Fruit fly (Drosophila melanogaster) whole organism, wandering third instar larva: ENCODE measurements around the gene Z600.

Experiments
- CG32264 ChIP-seq: fragments of 200-800 bp; sonication (Bioruptor generic); optimal IDR thresholded peaks from 2 replicates; lab custom pipeline; 2016; ENCODE audit warnings: missing biosample characterization, missing genetic modification characterization
- CG9705 ChIP-seq: fragments of 200-800 bp; sonication (Bioruptor generic); optimal IDR thresholded peaks from 2 replicates; lab custom pipeline; 2018; ENCODE audit warnings: missing biosample characterization, mild to moderate bottlenecking, missing genetic modification characterization
- CrebA ChIP-seq: fragments of 200-800 bp; sonication (Bioruptor generic); optimal IDR thresholded peaks from 2 replicates; lab custom pipeline; 2016; ENCODE audit warnings: missing biosample characterization, mild to moderate bottlenecking, missing genetic modification characterization, borderline replicate concordance
- Dfd ChIP-seq: fragments of >200 bp; optimal IDR thresholded peaks from 2 replicates; lab custom pipeline; 2017; ENCODE audit warnings: missing biosample characterization, missing genetic modification characterization
- Dif ChIP-seq: fragments of 200-275, 200-300 bp; sonication (Bioruptor generic); optimal IDR thresholded peaks from 2 replicates; lab custom pipeline; 2018; ENCODE audit warnings: missing biosample characterization, missing genetic modification characterization; ENCODE audit not compliant: partially characterized antibody
- GATAd ChIP-seq: sonication (Bioruptor generic); optimal IDR thresholded peaks from 2 replicates; lab custom pipeline; 2016; ENCODE audit warnings: missing biosample characterization, missing genetic modification characterization
- HLH106 ChIP-seq: fragments of 200-800 bp; optimal IDR thresholded peaks from 3 replicates; lab custom pipeline; 2019; ENCODE audit warnings: missing biosample characterization, mild to moderate bottlenecking, missing genetic modification characterization, moderate library complexity
- Hnf4 ChIP-seq: fragments of 200-800 bp; sonication (Bioruptor generic); optimal IDR thresholded peaks from 2 replicates; lab custom pipeline; 2016; ENCODE audit warnings: missing biosample characterization, mild to moderate bottlenecking, missing genetic modification characterization
- Hr78 ChIP-seq: fragments of >200 bp; optimal IDR thresholded peaks from 2 replicates; lab custom pipeline; 2017; ENCODE audit warnings: missing biosample characterization, missing genetic modification characterization
- Hr83 ChIP-seq: fragments of 200-300 bp; sonication (Bioruptor generic); optimal IDR thresholded peaks from 2 replicates; lab custom pipeline; 2016; ENCODE audit warnings: missing biosample characterization, mild to moderate bottlenecking, missing genetic modification characterization, moderate library complexity; ENCODE audit not compliant: poor library complexity, severe bottlenecking
- Jra ChIP-seq: sonication (Bioruptor generic); optimal IDR thresholded peaks from 2 replicates; lab custom pipeline; 2016; ENCODE audit warnings: missing biosample characterization, missing genetic modification characterization
- Mio ChIP-seq: sonication (Bioruptor generic); optimal IDR thresholded peaks from 2 replicates; lab custom pipeline; 2016; ENCODE audit warnings: missing biosample characterization, missing genetic modification characterization
- N ChIP-seq: fragments of >200 bp; optimal IDR thresholded peaks from 2 replicates; lab custom pipeline; 2018; ENCODE audit warnings: missing biosample characterization, missing external identifiers, missing genetic modification characterization
- OdsH ChIP-seq: fragments of 200-800 bp; sonication (Bioruptor generic); optimal IDR thresholded peaks from 2 replicates; lab custom pipeline; 2016; ENCODE audit warnings: missing biosample characterization, mild to moderate bottlenecking, missing genetic modification characterization
- Rel ChIP-seq, 2 experiments: fragments of 200-800 bp; sonication (Bioruptor generic) in 1 of 2; optimal IDR thresholded peaks; 2 replicates in 1 of 2; 3 replicates in 1 of 2; lab custom pipeline; 2016 to 2019; ENCODE audit warnings: mild to moderate bottlenecking in 2 of 2, missing biosample characterization in 2 of 2, missing genetic modification characterization in 2 of 2, moderate library complexity in 1 of 2
- Sp1 ChIP-seq: fragments of 200-800 bp; sonication (Bioruptor generic); optimal IDR thresholded peaks from 3 replicates; lab custom pipeline; 2019; ENCODE audit warnings: missing biosample characterization, mild to moderate bottlenecking, missing genetic modification characterization, moderate library complexity
- br ChIP-seq: fragments of 200-800 bp; sonication (Bioruptor generic); optimal IDR thresholded peaks from 2 replicates; lab custom pipeline; 2016; ENCODE audit warnings: missing biosample characterization, missing genetic modification characterization
- brk ChIP-seq: fragments of 200-800 bp; sonication (Bioruptor generic); optimal IDR thresholded peaks from 2 replicates; lab custom pipeline; 2016; ENCODE audit warnings: missing biosample characterization, mild to moderate bottlenecking, missing genetic modification characterization
- dl ChIP-seq, 2 experiments: fragments of 175-275, 200-275 bp in 1 of 2; fragments of 200-275 bp in 1 of 2; sonication (Bioruptor generic); optimal IDR thresholded peaks; lab custom pipeline; 2018; ENCODE audit warnings: mild to moderate bottlenecking in 2 of 2, missing biosample characterization in 2 of 2, missing genetic modification characterization in 2 of 2, moderate library complexity in 2 of 2; ENCODE audit not compliant: partially characterized antibody in 2 of 2, insufficient read depth in 1 of 2
- dsf ChIP-seq: sonication (Bioruptor generic); optimal IDR thresholded peaks from 2 replicates; lab custom pipeline; 2016; ENCODE audit warnings: missing biosample characterization, missing genetic modification characterization, borderline replicate concordance
- ey ChIP-seq: fragments of 200-800 bp; sonication (Bioruptor generic); optimal IDR thresholded peaks from 2 replicates; lab custom pipeline; 2016; ENCODE audit warnings: missing biosample characterization, missing genetic modification characterization
- foxo ChIP-seq, 2 experiments: fragments of 200-800 bp; sonication (Bioruptor generic); optimal IDR thresholded peaks; 2 replicates in 1 of 2; 3 replicates in 1 of 2; lab custom pipeline; 2016 to 2017; ENCODE audit warnings: missing biosample characterization in 2 of 2, missing genetic modification characterization in 2 of 2
- jim ChIP-seq: fragments of 175-275, 200-325 bp; sonication (Bioruptor generic); optimal IDR thresholded peaks from 2 replicates; lab custom pipeline; 2016; ENCODE audit warnings: missing biosample characterization, mild to moderate bottlenecking, missing genetic modification characterization
- pan ChIP-seq: fragments of >200 bp; optimal IDR thresholded peaks from 2 replicates; lab custom pipeline; 2017
- psq ChIP-seq: fragments of 200-800 bp; sonication (Bioruptor generic); optimal IDR thresholded peaks from 3 replicates; lab custom pipeline; 2017; ENCODE audit warnings: missing biosample characterization, mild to moderate bottlenecking, missing genetic modification characterization, moderate library complexity
- rgr ChIP-seq: fragments of 200-800 bp; sonication (Bioruptor generic); optimal IDR thresholded peaks from 3 replicates; lab custom pipeline; 2016; ENCODE audit warnings: missing biosample characterization, mild to moderate bottlenecking, missing genetic modification characterization
- sage ChIP-seq: fragments of 200-800 bp; sonication (Bioruptor generic); optimal IDR thresholded peaks from 2 replicates; lab custom pipeline; 2016; ENCODE audit warnings: missing biosample characterization, mild to moderate bottlenecking, missing genetic modification characterization
- sv ChIP-seq: fragments of 200-800 bp; sonication (Bioruptor generic); optimal IDR thresholded peaks from 3 replicates; lab custom pipeline; 2016; ENCODE audit warnings: missing biosample characterization, missing genetic modification characterization
- tai ChIP-seq: sonication (Bioruptor generic); optimal IDR thresholded peaks from 2 replicates; lab custom pipeline; 2016; ENCODE audit warnings: missing biosample characterization, missing genetic modification characterization
- usp ChIP-seq: fragments of >200 bp; optimal IDR thresholded peaks from 2 replicates; lab custom pipeline; 2017; ENCODE audit warnings: missing biosample characterization, missing genetic modification characterization
- woc ChIP-seq: sonication (Bioruptor generic); optimal IDR thresholded peaks from 2 replicates; lab custom pipeline; 2016; ENCODE audit warnings: missing biosample characterization, mild to moderate bottlenecking, missing genetic modification characterization

Z600 gene

DNA sequence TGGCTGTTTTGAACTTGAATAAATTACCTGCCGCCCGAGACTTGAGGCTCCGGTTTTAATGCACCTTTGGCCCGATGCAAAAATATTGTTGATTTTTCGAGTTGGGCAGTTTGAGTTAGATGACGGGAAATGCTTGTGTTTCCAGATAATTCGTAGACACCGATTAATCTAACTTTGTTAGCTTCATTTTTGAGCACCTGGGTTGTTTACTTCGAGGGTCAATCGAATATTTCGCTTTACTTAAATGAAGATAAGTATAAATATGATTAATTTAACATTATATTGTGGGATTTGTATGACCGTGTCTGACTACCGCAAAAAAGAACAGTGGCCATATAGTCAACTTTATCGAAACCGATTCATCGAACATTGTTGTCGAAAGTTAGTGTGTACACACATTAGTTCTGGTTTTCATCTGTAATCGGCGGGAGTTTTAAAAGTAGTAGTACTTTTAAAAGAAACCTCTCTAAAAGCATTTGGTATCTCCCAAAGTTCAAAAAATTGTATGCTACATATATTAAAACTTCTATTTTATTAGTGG, 15.0 kb downstream of the Z600 start, which contains the start of gene CG7945:
Gene CG7945 (minus strand): TSS at position 332 of the 541 bp plus-strand sequence.
- TF ChIP-seq Hr78 (GFP tag; lab: Kevin White, UChicago) (no peak), psq (GFP tag; lab: Kevin White, UChicago) (no peak), Hr83 (GFP tag; lab: Kevin White, UChicago) (no peak), CrebA (GFP tag; lab: Kevin White, UChicago) (no peak), dsf (GFP tag; lab: Kevin White, UChicago) (no peak), Rel (GFP tag; optimal IDR thresholded peaks at IDR 0.05; lab: Kevin White, UChicago) (peak; percentile 47), Rel (tag; optimal IDR thresholded peaks at IDR 0.05; lab: Kevin White, UChicago) (peak; percentile 99), dl (GFP tag; optimal IDR thresholded peaks at IDR 0.05; lab: Kevin White, UChicago; ENCODE audit: insufficient read depth in 1 of 2, partially characterized antibody in 2 of 2) (no peak), CG9705 (GFP tag; lab: Kevin White, UChicago) (no peak), jim (no peak), CG32264 (GFP tag; lab: Kevin White, UChicago) (no peak), HLH106 (tag; lab: Kevin White, UChicago) (no peak), sage (GFP tag; lab: Kevin White, UChicago) (peak; percentile 48), usp (GFP tag; lab: Kevin White, UChicago) (no peak), Hnf4 (GFP tag; lab: Kevin White, UChicago) (peak; percentile 5), rgr (GFP tag; lab: Kevin White, UChicago) (no peak), Dfd (GFP tag; lab: Kevin White, UChicago) (no peak), OdsH (GFP tag; lab: Kevin White, UChicago) (no peak), Mio (no peak)

DNA sequence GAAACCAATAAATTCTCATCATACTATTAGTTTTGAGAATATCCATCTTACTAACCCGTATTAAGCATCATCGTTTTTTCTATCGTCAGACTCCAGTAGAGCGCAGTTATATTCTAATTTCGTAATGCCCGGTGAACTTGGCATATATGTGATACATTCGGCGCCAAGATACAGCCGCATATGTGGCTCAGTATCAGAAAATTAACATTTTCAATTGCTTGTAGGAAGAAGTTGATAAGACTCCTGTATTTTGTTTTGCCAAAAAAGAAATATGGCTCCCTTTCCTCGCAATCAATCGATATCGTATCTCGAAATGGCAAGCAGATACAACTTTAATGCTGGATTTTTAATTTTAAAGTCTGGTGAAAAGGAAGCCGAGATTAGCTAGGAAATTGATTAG, 16.3 kb downstream of the Z600 start, which contains the start of gene CG33986:
Gene CG33986 (minus strand): TSS at position 101 of the 400 bp plus-strand sequence.
- TF ChIP-seq dl (GFP tag; optimal IDR thresholded peaks at IDR 0.05; lab: Kevin White, UChicago; ENCODE audit: insufficient read depth in 1 of 2, partially characterized antibody in 2 of 2) (no peak), brk (no peak), CrebA (GFP tag; lab: Kevin White, UChicago) (no peak), rgr (GFP tag; lab: Kevin White, UChicago) (no peak), woc (GFP tag; lab: Kevin White, UChicago) (no peak), Rel (GFP tag; optimal IDR thresholded peaks at IDR 0.05; lab: Kevin White, UChicago) (no peak), Rel (tag; optimal IDR thresholded peaks at IDR 0.05; lab: Kevin White, UChicago) (no peak), Hnf4 (GFP tag; lab: Kevin White, UChicago) (no peak), jim (no peak), OdsH (GFP tag; lab: Kevin White, UChicago) (no peak), sv (no peak), Jra (GFP tag; lab: Kevin White, UChicago) (no peak), GATAd (GFP tag; lab: Kevin White, UChicago) (no peak), tai (GFP tag; lab: Kevin White, UChicago) (no peak), Sp1 (GFP tag; lab: Kevin White, UChicago) (no peak), usp (GFP tag; lab: Kevin White, UChicago) (no peak), Hr83 (GFP tag; lab: Kevin White, UChicago) (no peak), psq (GFP tag; lab: Kevin White, UChicago) (no peak), Mio (no peak), br (GFP tag; lab: Kevin White, UChicago) (no peak)

DNA sequence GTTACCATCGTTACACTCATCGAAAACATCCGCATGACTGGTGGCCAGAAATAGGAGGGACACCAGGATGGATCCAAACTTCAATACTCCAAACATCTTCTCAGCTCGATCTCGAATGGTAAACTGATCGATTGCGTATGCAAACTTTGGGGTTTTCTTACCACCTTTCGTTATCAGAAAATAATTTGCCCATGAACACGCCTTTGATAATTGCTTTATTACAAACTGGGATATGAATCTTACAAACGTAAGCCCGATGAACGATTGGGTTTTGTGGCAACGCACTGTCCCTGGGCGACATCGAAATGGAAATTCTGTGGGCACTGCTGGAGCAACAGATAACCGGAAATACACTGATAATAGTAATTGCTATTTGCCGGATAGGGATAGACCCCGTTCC, 17.9 kb downstream of the Z600 start, which contains the start of gene CG33985:
Gene CG33985 (minus strand): TSS at position 101 of the 400 bp plus-strand sequence.
- TF ChIP-seq Rel (GFP tag; optimal IDR thresholded peaks at IDR 0.05; lab: Kevin White, UChicago) (no peak), Rel (tag; optimal IDR thresholded peaks at IDR 0.05; lab: Kevin White, UChicago) (no peak), Jra (GFP tag; lab: Kevin White, UChicago) (no peak)

DNA sequence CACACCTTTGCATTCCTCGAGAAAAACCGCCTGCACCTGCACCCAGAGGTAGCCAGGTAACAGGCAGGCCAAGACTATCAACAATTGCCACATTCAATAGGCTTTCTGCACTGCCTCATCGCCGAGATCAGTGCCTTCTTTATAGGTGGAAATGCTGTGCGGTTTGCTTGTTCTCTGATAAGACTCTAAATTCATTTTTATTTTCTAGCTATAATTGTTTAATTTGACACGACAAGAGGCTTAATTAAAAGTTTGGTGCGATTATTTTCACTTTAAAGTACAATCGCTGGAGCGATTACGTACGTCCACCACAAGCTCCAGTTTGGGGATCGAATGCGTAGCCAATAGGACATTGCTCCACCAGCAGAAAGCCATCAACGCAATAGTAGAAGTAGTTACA, 18.6 kb downstream of the Z600 start, which contains the start of gene CG42729:
Gene CG42729 (minus strand): TSS at position 101 of the 400 bp plus-strand sequence.
- TF ChIP-seq br (GFP tag; lab: Kevin White, UChicago) (no peak), Jra (GFP tag; lab: Kevin White, UChicago) (no peak), N (no peak), foxo (GFP tag; optimal IDR thresholded peaks at IDR 0.05; lab: Kevin White, UChicago) (no peak), CrebA (GFP tag; lab: Kevin White, UChicago) (no peak), HLH106 (tag; lab: Kevin White, UChicago) (no peak), pan (no peak), CG9705 (GFP tag; lab: Kevin White, UChicago) (no peak), rgr (GFP tag; lab: Kevin White, UChicago) (no peak), Dif (no peak), ey (no peak), brk (no peak), usp (GFP tag; lab: Kevin White, UChicago) (no peak), CG32264 (GFP tag; lab: Kevin White, UChicago) (no peak), Hnf4 (GFP tag; lab: Kevin White, UChicago) (no peak), Hr83 (GFP tag; lab: Kevin White, UChicago) (no peak), psq (GFP tag; lab: Kevin White, UChicago) (no peak)
